Fruit fly (Drosophila melanogaster) whole organism, embryonic: ENCODE results near the gene Trf4-2.

Experiments used
- Bteb2 ChIP-seq: fragments of 200-800 bp; sonication (Bioruptor generic); optimal IDR thresholded peaks from 2 replicates; lab custom pipeline; 2016; ENCODE audit warnings: missing biosample characterization, missing genetic modification characterization
- CG15696 ChIP-seq: fragments of 200-800 bp; sonication (Bioruptor generic); optimal IDR thresholded peaks from 2 replicates; lab custom pipeline; 2019; ENCODE audit warnings: missing biosample characterization, mild to moderate bottlenecking, missing genetic modification characterization, moderate library complexity
- Lpt ChIP-seq: fragments of >200 bp; optimal IDR thresholded peaks from 2 replicates; lab custom pipeline; 2018; ENCODE audit warnings: missing biosample characterization, missing genetic modification characterization
- lmd ChIP-seq: fragments of 200-800 bp; sonication (Bioruptor generic); IDR thresholded peaks from 2 replicates; pipeline ENCODE4 v1.3.6; 2022; ENCODE audit warnings: missing biosample characterization, missing genetic modification characterization

- TF ChIP-seq lmd (GFP tag; lab: Robert Waterston, UW): no peak
- TF ChIP-seq CG15696 (tag; lab: Kevin White, UChicago): no peak
- TF ChIP-seq Bteb2 (GFP tag; lab: Kevin White, UChicago): no peak
- TF ChIP-seq Lpt (GFP tag; lab: Kevin White, UChicago): no peak
Observed at dm6 chr3R:24914864-24915263, 10.2 kb upstream of the Trf4-2 start.
